Fruit fly (Drosophila melanogaster) whole organism, wandering third instar larva: ENCODE measurements around the gene Or1a.

Experiments
- Hr78 ChIP-seq: fragments of >200 bp; optimal IDR thresholded peaks from 2 replicates; lab custom pipeline; 2017; ENCODE audit warnings: missing biosample characterization, missing genetic modification characterization
- Sp1 ChIP-seq: fragments of 200-800 bp; sonication (Bioruptor generic); optimal IDR thresholded peaks from 3 replicates; lab custom pipeline; 2019; ENCODE audit warnings: missing biosample characterization, mild to moderate bottlenecking, missing genetic modification characterization, moderate library complexity
- br ChIP-seq: fragments of 200-800 bp; sonication (Bioruptor generic); optimal IDR thresholded peaks from 2 replicates; lab custom pipeline; 2016; ENCODE audit warnings: missing biosample characterization, missing genetic modification characterization
- ey ChIP-seq: fragments of 200-800 bp; sonication (Bioruptor generic); optimal IDR thresholded peaks from 2 replicates; lab custom pipeline; 2016; ENCODE audit warnings: missing biosample characterization, missing genetic modification characterization
- jim ChIP-seq: fragments of 175-275, 200-325 bp; sonication (Bioruptor generic); optimal IDR thresholded peaks from 2 replicates; lab custom pipeline; 2016; ENCODE audit warnings: missing biosample characterization, mild to moderate bottlenecking, missing genetic modification characterization

DNA sequence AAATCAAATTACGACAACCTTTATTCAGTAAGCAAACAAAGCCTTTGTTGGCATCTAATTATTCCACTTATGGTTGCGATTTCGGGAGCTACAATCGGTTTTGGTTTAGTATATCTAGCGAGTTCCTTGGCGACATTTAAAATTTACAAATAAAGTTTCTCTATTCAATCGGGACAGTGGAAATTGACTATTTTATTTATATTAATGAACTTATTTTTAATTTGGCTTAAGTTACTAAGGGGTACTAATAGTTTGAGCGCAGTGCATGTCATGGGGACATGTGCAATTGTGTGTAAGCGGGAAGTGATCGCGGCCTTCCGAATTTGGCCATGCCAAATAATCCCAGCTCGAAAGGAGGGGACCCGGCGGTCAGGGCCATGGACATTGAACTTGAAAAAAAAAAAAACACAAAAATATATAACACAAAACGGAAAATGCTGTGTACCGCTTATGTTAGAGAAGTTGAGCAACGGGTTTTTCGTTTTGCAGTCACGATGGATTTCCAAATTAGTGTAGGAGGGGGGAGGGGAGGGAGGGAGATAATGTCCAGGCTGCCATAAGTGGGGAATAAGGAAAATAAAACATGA is 39.1 kb downstream of the Or1a start:
- TF ChIP-seq br (GFP tag; lab: Kevin White, UChicago): no peak
- no peak for TF ChIP-seq Sp1 (GFP tag; lab: Kevin White, UChicago)
- TF ChIP-seq jim (GFP tag; lab: Kevin White, UChicago): no peak
- no peak for TF ChIP-seq Hr78 (GFP tag; lab: Kevin White, UChicago)
- TF ChIP-seq ey (GFP tag; lab: Kevin White, UChicago): no peak
